Fruit fly (Drosophila melanogaster) whole organism, embryonic: ENCODE data around the gene Tim17b1.
A peak's percentile ranks its signal among the peaks of the same experiment; 100 is the strongest.

Source experiments
- Abd-B ChIP-seq: fragments of 200-800 bp; sonication (Bioruptor generic); optimal IDR thresholded peaks from 2 replicates; lab custom pipeline; 2018; ENCODE audit warnings: missing biosample characterization, mild to moderate bottlenecking, missing genetic modification characterization, moderate library complexity
- Awh ChIP-seq: fragments of 200-800 bp; sonication (Bioruptor generic); IDR thresholded peaks from 2 replicates; pipeline ENCODE4, ENCODE4 v1.3.6; 2022; ENCODE audit warnings: missing biosample characterization, missing genetic modification characterization
- CG10431 ChIP-seq: fragments of 200-800 bp; sonication (Bioruptor generic); optimal IDR thresholded peaks from 3 replicates; lab custom pipeline; 2018; ENCODE audit warnings: missing biosample characterization, mild to moderate bottlenecking, missing genetic modification characterization
- CG12769 ChIP-seq: fragments of 200-800 bp; sonication (Bioruptor generic); optimal IDR thresholded peaks from 2 replicates; lab custom pipeline; 2019; ENCODE audit warnings: missing biosample characterization, mild to moderate bottlenecking, missing genetic modification characterization, moderate library complexity
- CG13123 ChIP-seq: fragments of 200-800 bp; sonication (Bioruptor generic); optimal IDR thresholded peaks from 2 replicates; lab custom pipeline; 2016; ENCODE audit warnings: missing biosample characterization, missing genetic modification characterization
- CG13624 ChIP-seq: fragments of 200-800 bp; sonication (Bioruptor generic); optimal IDR thresholded peaks from 2 replicates; lab custom pipeline; 2016; ENCODE audit warnings: missing biosample characterization, missing genetic modification characterization
- CG14965 ChIP-seq: fragments of 200-800 bp; sonication (Bioruptor generic); optimal IDR thresholded peaks from 2 replicates; lab custom pipeline; 2016; ENCODE audit warnings: missing biosample characterization, missing genetic modification characterization, borderline replicate concordance
- CG17361 ChIP-seq: fragments of 200-800 bp; sonication (Bioruptor generic); IDR thresholded peaks from 3 replicates; pipeline ENCODE4 v1.3.6; 2022; ENCODE audit warnings: missing biosample characterization, missing genetic modification characterization
- CG2120 ChIP-seq: fragments of 200-800 bp; sonication (Bioruptor generic); optimal IDR thresholded peaks from 3 replicates; lab custom pipeline; 2016; ENCODE audit warnings: missing biosample characterization, missing genetic modification characterization
- CG2889 ChIP-seq: fragments of 200-800 bp; sonication (Bioruptor generic); IDR thresholded peaks from 3 replicates; pipeline ENCODE4 v1.3.6; 2022; ENCODE audit warnings: missing biosample characterization, missing genetic modification characterization
- CG30403 ChIP-seq: fragments of 200-800 bp; sonication (Bioruptor generic); optimal IDR thresholded peaks from 3 replicates; lab custom pipeline; 2016; ENCODE audit warnings: missing biosample characterization, missing genetic modification characterization
- CG33213 ChIP-seq: fragments of 200-800 bp; sonication (Bioruptor generic); optimal IDR thresholded peaks from 3 replicates; lab custom pipeline; 2016; ENCODE audit warnings: missing biosample characterization, missing genetic modification characterization
- CG4328 ChIP-seq: fragments of 200-800 bp; sonication (Bioruptor generic); optimal IDR thresholded peaks from 3 replicates; lab custom pipeline; 2017; ENCODE audit warnings: missing biosample characterization, missing genetic modification reagents, missing genetic modification characterization
- CG4707 ChIP-seq: fragments of 200-800 bp; sonication (Bioruptor generic); optimal IDR thresholded peaks from 2 replicates; lab custom pipeline; 2018; ENCODE audit warnings: missing biosample characterization, mild to moderate bottlenecking, missing genetic modification characterization, moderate library complexity
- CG6272 ChIP-seq: fragments of 200-800 bp; sonication (Bioruptor generic); IDR thresholded peaks from 2 replicates; pipeline ENCODE4 v1.3.6; 2022; ENCODE audit warnings: missing biosample characterization, missing genetic modification characterization
- CG8478 ChIP-seq: fragments of >200 bp; optimal IDR thresholded peaks from 2 replicates; lab custom pipeline; 2018
- CG8944 ChIP-seq: fragments of 200-800 bp; sonication (Bioruptor generic); optimal IDR thresholded peaks from 3 replicates; lab custom pipeline; 2016; ENCODE audit warnings: missing biosample characterization, missing genetic modification characterization
- CTCF ChIP-seq: fragments of 200-800 bp; sonication (Bioruptor generic); optimal IDR thresholded peaks from 2 replicates; lab custom pipeline; 2017; ENCODE audit warnings: missing biosample characterization, mild to moderate bottlenecking, missing genetic modification characterization, moderate library complexity
- D ChIP-seq, 2 experiments: fragments of 200-800 bp in 1 of 2; fragments of >200 bp in 1 of 2; sonication (Bioruptor generic) in 1 of 2; optimal IDR thresholded peaks; 2 replicates in 1 of 2; 3 replicates in 1 of 2; lab custom pipeline; 2017; ENCODE audit warnings: mild to moderate bottlenecking in 1 of 2, missing biosample characterization in 1 of 2, missing genetic modification characterization in 1 of 2, missing genetic modification reagents in 1 of 2
- Dp ChIP-seq: fragments of 200-800 bp; sonication (Bioruptor generic); optimal IDR thresholded peaks from 2 replicates; lab custom pipeline; 2018; ENCODE audit warnings: missing biosample characterization, mild to moderate bottlenecking, missing genetic modification characterization, moderate library complexity
- E2f1 ChIP-seq: fragments of 200-800 bp; sonication (Bioruptor generic); IDR thresholded peaks from 2 replicates; pipeline ENCODE4 v1.3.6; 2022; ENCODE audit warnings: missing biosample characterization, missing genetic modification characterization
- H2.0 ChIP-seq: fragments of 200-800 bp; sonication (Bioruptor generic); IDR thresholded peaks from 2 replicates; pipeline ENCODE4 v1.3.6; 2022; ENCODE audit warnings: missing biosample characterization, missing genetic modification characterization
- HHEX ChIP-seq: fragments of 200-800 bp; sonication (Bioruptor generic); optimal IDR thresholded peaks from 3 replicates; lab custom pipeline; 2017; ENCODE audit warnings: missing biosample characterization, mild to moderate bottlenecking, missing genetic modification characterization, missing genetic modification reagents
- Jarid2 ChIP-seq: fragments of 200-800 bp; sonication (Bioruptor generic); optimal IDR thresholded peaks from 3 replicates; lab custom pipeline; 2017; ENCODE audit warnings: mild to moderate bottlenecking, missing biosample characterization, missing genetic modification reagents, missing genetic modification characterization
- Max ChIP-seq: fragments of 200-800 bp; sonication (Bioruptor generic); optimal IDR thresholded peaks from 2 replicates; lab custom pipeline; 2016; ENCODE audit warnings: missing biosample characterization, mild to moderate bottlenecking, missing genetic modification characterization
- Oli ChIP-seq: fragments of 200-800 bp; sonication (Bioruptor generic); optimal IDR thresholded peaks from 2 replicates; lab custom pipeline; 2018; ENCODE audit warnings: missing biosample characterization, mild to moderate bottlenecking, missing genetic modification characterization, moderate library complexity
- Optix ChIP-seq: fragments of 200-800 bp; sonication (Bioruptor generic); IDR thresholded peaks from 3 replicates; pipeline ENCODE4 v1.3.6; 2022; ENCODE audit warnings: missing biosample characterization, missing genetic modification characterization
- ash1 ChIP-seq: fragments of 200-800 bp; sonication (Bioruptor generic); optimal IDR thresholded peaks from 2 replicates; lab custom pipeline; 2018; ENCODE audit warnings: missing biosample characterization, mild to moderate bottlenecking, missing genetic modification characterization
- az2 ChIP-seq: fragments of 200-800 bp; sonication (Bioruptor generic); optimal IDR thresholded peaks from 3 replicates; lab custom pipeline; 2016; ENCODE audit warnings: missing biosample characterization, missing genetic modification characterization
- cad ChIP-seq: fragments of >200 bp; optimal IDR thresholded peaks from 2 replicates; lab custom pipeline; 2017; ENCODE audit warnings: missing biosample characterization, missing genetic modification characterization
- caup ChIP-seq: fragments of 200-800 bp; sonication (Bioruptor generic); optimal IDR thresholded peaks from 3 replicates; lab custom pipeline; 2017; ENCODE audit warnings: missing biosample characterization, mild to moderate bottlenecking, missing genetic modification characterization, moderate library complexity; ENCODE audit not compliant: severe bottlenecking
- chm ChIP-seq: fragments of 200-800 bp; sonication (Bioruptor generic); IDR thresholded peaks from 2 replicates; pipeline ENCODE4 v1.3.6; 2022; ENCODE audit warnings: missing biosample characterization, missing genetic modification characterization
- da ChIP-seq: fragments of 200-800 bp; sonication (Bioruptor generic); optimal IDR thresholded peaks from 2 replicates; lab custom pipeline; 2016; ENCODE audit warnings: missing biosample characterization, missing genetic modification characterization
- dmrt11E ChIP-seq: fragments of 200-800 bp; sonication (Bioruptor generic); optimal IDR thresholded peaks from 3 replicates; lab custom pipeline; 2018; ENCODE audit warnings: missing biosample characterization, mild to moderate bottlenecking, missing genetic modification characterization, moderate library complexity
- dmrt99B ChIP-seq: fragments of 200-800 bp; sonication (Bioruptor generic); optimal IDR thresholded peaks from 2 replicates; lab custom pipeline; 2018; ENCODE audit warnings: missing biosample characterization, mild to moderate bottlenecking, missing genetic modification characterization, moderate library complexity
- esg ChIP-seq: fragments of 200-800 bp; sonication (Bioruptor generic); conservative IDR thresholded peaks from 2 replicates; pipeline ENCODE4 v1.3.6; 2022; ENCODE audit warnings: missing biosample characterization, missing genetic modification characterization
- eyg ChIP-seq: fragments of 200-800 bp; sonication (Bioruptor generic); optimal IDR thresholded peaks from 3 replicates; lab custom pipeline; 2016; ENCODE audit warnings: missing biosample characterization, missing genetic modification characterization
- ftz-f1 ChIP-seq: fragments of 200-800 bp; sonication (Bioruptor generic); optimal IDR thresholded peaks from 2 replicates; lab custom pipeline; 2016; ENCODE audit warnings: missing biosample characterization, missing genetic modification characterization
- gsb ChIP-seq: fragments of 200-800 bp; sonication (Bioruptor generic); IDR thresholded peaks from 2 replicates; pipeline ENCODE4 v1.3.6; 2022; ENCODE audit warnings: missing biosample characterization, missing genetic modification characterization
- ken ChIP-seq: fragments of 200-800 bp; sonication (Bioruptor generic); IDR thresholded peaks from 3 replicates; pipeline ENCODE4 v1.3.6; 2022; ENCODE audit warnings: missing biosample characterization, missing genetic modification characterization
- maf-S ChIP-seq: fragments of 200-800 bp; sonication (Bioruptor generic); optimal IDR thresholded peaks from 2 replicates; lab custom pipeline; 2016; ENCODE audit warnings: missing biosample characterization, missing genetic modification characterization
- pan ChIP-seq, 4 experiments: fragments of >200 bp in 3 of 4; fragments of 200-800 bp in 1 of 4; sonication (Bioruptor generic) in 1 of 4; optimal IDR thresholded peaks in 3 of 4; IDR thresholded peaks in 1 of 4; 2 replicates each; pipeline versions ENCODE4 v1.3.6 to Lab custom; 2017 to 2022; ENCODE audit warnings: missing biosample characterization in 2 of 4, missing genetic modification characterization in 2 of 4, mixed read lengths in 1 of 4
- pum ChIP-seq: fragments of 200-800 bp; sonication (Bioruptor generic); optimal IDR thresholded peaks from 2 replicates; lab custom pipeline; 2016; ENCODE audit warnings: missing biosample characterization, missing genetic modification characterization
- sd ChIP-seq: fragments of 200-800 bp; sonication (Bioruptor generic); optimal IDR thresholded peaks from 3 replicates; lab custom pipeline; 2018; ENCODE audit warnings: missing biosample characterization, mild to moderate bottlenecking, missing genetic modification characterization, moderate library complexity
- sens ChIP-seq: fragments of 200-800 bp; sonication (Bioruptor generic); peaks from one replicate; lab custom pipeline; 2016; ENCODE audit warnings: missing biosample characterization, missing genetic modification characterization
- seq ChIP-seq: fragments of 200-800 bp; sonication (Bioruptor generic); IDR thresholded peaks from 2 replicates; pipeline ENCODE4 v1.3.6; 2022; ENCODE audit warnings: missing biosample characterization, missing genetic modification characterization
- sug ChIP-seq: fragments of 200-800 bp; optimal IDR thresholded peaks from 2 replicates; lab custom pipeline; 2019; ENCODE audit warnings: missing biosample characterization, mild to moderate bottlenecking, missing genetic modification characterization, moderate library complexity
- tgo ChIP-seq: fragments of 200-800 bp; sonication (Bioruptor generic); IDR thresholded peaks from 3 replicates; pipeline ENCODE4 v1.3.6; 2022; ENCODE audit warnings: missing biosample characterization, missing genetic modification characterization
- tup ChIP-seq: fragments of 200-800 bp; sonication (Bioruptor generic); optimal IDR thresholded peaks from 2 replicates; lab custom pipeline; 2016; ENCODE audit warnings: missing biosample characterization, mild to moderate bottlenecking, missing genetic modification characterization, moderate library complexity
- yki ChIP-seq: fragments of >200 bp; optimal IDR thresholded peaks from 3 replicates; lab custom pipeline; 2018
- zfh1 ChIP-seq: fragments of 200-800 bp; sonication (Bioruptor generic); IDR thresholded peaks from 3 replicates; pipeline ENCODE4 v1.3.6; 2022; ENCODE audit warnings: missing biosample characterization, missing genetic modification characterization

Tim17b1 gene

DNA sequence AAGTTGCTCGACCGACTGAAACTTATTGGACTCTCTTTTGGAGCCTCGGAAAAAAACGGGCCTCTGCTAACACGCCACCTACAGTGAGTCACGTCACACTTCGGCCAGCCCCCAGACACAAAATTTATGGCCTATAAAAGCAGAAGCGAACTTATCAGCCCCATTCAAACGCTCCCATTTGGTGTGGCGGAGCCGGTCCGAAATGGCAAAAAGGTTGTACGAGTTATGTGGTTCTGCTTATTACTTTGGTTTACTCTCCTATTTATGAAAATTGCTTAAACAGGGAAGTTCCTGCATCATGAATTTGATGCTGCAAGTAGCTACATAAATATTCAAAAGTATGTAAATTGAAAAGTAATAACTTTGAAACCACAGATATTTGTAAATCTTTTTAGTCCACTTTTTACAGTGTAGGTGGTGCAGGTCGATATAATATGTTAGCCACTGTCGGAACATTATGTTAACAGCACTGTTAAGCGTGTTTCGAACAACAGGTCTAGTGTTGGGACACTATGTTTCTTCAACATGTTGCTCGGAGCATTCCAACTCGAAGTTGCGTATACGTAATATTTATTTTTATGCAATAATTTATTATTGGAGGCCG is 16.5 kb upstream of the Tim17b1 start (continued):
- TF ChIP-seq CG17361 (GFP tag; lab: Robert Waterston, UW): peak; percentile 95
- peak; percentile 84 for TF ChIP-seq tgo
- TF ChIP-seq az2 (GFP tag; lab: Kevin White, UChicago): peak; percentile 87
- TF ChIP-seq sd (tag; lab: Kevin White, UChicago): peak; percentile 85
- peak; percentile 72 for TF ChIP-seq chm (GFP tag; lab: Robert Waterston, UW)
- peak; percentile 81 for TF ChIP-seq esg (GFP tag; lab: Robert Waterston, UW)
- no peak for TF ChIP-seq yki (lab: Kevin White, UChicago)
- peak; percentile 76 for TF ChIP-seq E2f1 (GFP tag; lab: Robert Waterston, UW)
- TF ChIP-seq Dp (GFP tag; lab: Kevin White, UChicago): no peak
- TF ChIP-seq ken (GFP tag; lab: Robert Waterston, UW): peak; percentile 82
- TF ChIP-seq sug (tag; lab: Kevin White, UChicago): peak; percentile 91
- peak; percentile 96 for TF ChIP-seq CG2120
- TF ChIP-seq CG8478 (lab: Kevin White, UChicago): no peak
- TF ChIP-seq zfh1: peak; percentile 77
- peak; percentile 70 for TF ChIP-seq tup
- no peak for TF ChIP-seq cad (GFP tag; lab: Kevin White, UChicago)
- TF ChIP-seq seq: peak; percentile 91
- TF ChIP-seq Awh (GFP tag; lab: Robert Waterston, UW): peak; percentile 86
- TF ChIP-seq CG13624: peak; percentile 94
- TF ChIP-seq Abd-B: peak; percentile 91
- peak; percentile 98 for TF ChIP-seq sens
- peak; percentile 67 for TF ChIP-seq CG6272 (GFP tag; lab: Robert Waterston, UW)
- TF ChIP-seq pan (optimal IDR thresholded peaks at IDR 0.05; lab: Kevin White, UChicago): no peak
- peak in 1 of 2 experiments; percentile 84 for TF ChIP-seq pan (GFP tag; optimal IDR thresholded peaks at IDR 0.05 in 1 of 2, IDR thresholded peaks at IDR 0.05 in 1 of 2)
- TF ChIP-seq CTCF (GFP tag; lab: Kevin White, UChicago): peak; percentile 92
- TF ChIP-seq CG2889 (GFP tag; lab: Robert Waterston, UW): peak; percentile 62
- TF ChIP-seq D (optimal IDR thresholded peaks at IDR 0.05; lab: Kevin White, UChicago): no peak
- TF ChIP-seq D (GFP tag; optimal IDR thresholded peaks at IDR 0.05; lab: Kevin White, UChicago): peak; percentile 92
- TF ChIP-seq pum: peak; percentile 91
- TF ChIP-seq CG30403 (GFP tag; lab: Kevin White, UChicago): peak; percentile 96
- TF ChIP-seq maf-S (GFP tag; lab: Kevin White, UChicago): peak; percentile 75
- peak; percentile 94 for TF ChIP-seq dmrt99B
- TF ChIP-seq Oli: peak; percentile 91
- peak; percentile 58 for TF ChIP-seq CG13123 (GFP tag; lab: Kevin White, UChicago)
- peak; percentile 74; the same call in 1 of the 2 replicates for TF ChIP-seq H2.0 (GFP tag; lab: Robert Waterston, UW)
- TF ChIP-seq Jarid2 (GFP tag; lab: Kevin White, UChicago): peak; percentile 75
- peak; percentile 77 for TF ChIP-seq CG4707
- peak; percentile 22 for TF ChIP-seq ash1 (GFP tag; lab: Kevin White, UChicago)
- TF ChIP-seq dmrt11E (tag; lab: Kevin White, UChicago): peak; percentile 54
- peak; percentile 88 for TF ChIP-seq eyg (GFP tag; lab: Kevin White, UChicago)
- peak; percentile 88 for TF ChIP-seq caup (GFP tag; lab: Kevin White, UChicago)
- TF ChIP-seq CG4328: peak; percentile 91
- TF ChIP-seq ftz-f1 (GFP tag; lab: Kevin White, UChicago): peak; percentile 26
- TF ChIP-seq CG12769 (tag; lab: Kevin White, UChicago): peak; percentile 94
- peak; percentile 79; the same call in 2 of the 3 replicates for TF ChIP-seq Optix
- TF ChIP-seq CG14965 (GFP tag; lab: Kevin White, UChicago): peak; percentile 69
- peak; percentile 83 for TF ChIP-seq gsb (GFP tag; lab: Robert Waterston, UW)
- no peak for TF ChIP-seq CG10431 (GFP tag; lab: Kevin White, UChicago)
- peak; percentile 53 for TF ChIP-seq da (GFP tag; lab: Kevin White, UChicago)
- TF ChIP-seq CG8944 (GFP tag; lab: Kevin White, UChicago): peak; percentile 87
- TF ChIP-seq HHEX (GFP tag; lab: Kevin White, UChicago): peak; percentile 93
- peak; percentile 90 for TF ChIP-seq Max (GFP tag; lab: Kevin White, UChicago)
- TF ChIP-seq CG33213 (GFP tag; lab: Kevin White, UChicago): peak; percentile 87
